Fruit fly (Drosophila melanogaster) whole organism, embryonic: Measurements from ENCODE around the gene MtnB.

Experiments used
- CG12744 ChIP-seq: fragments of 200-800 bp; sonication (Bioruptor generic); optimal IDR thresholded peaks from 2 replicates; lab custom pipeline; 2016; ENCODE audit warnings: missing biosample characterization, missing genetic modification characterization
- CG14441 ChIP-seq: fragments of 200-800 bp; sonication (Bioruptor generic); IDR thresholded peaks from 2 replicates; pipeline ENCODE4 v1.3.6; 2022; ENCODE audit warnings: missing biosample characterization, missing genetic modification characterization
- CG8388 ChIP-seq: fragments of 200-800 bp; sonication (Bioruptor generic); optimal IDR thresholded peaks from 2 replicates; lab custom pipeline; 2019; ENCODE audit warnings: missing biosample characterization, mild to moderate bottlenecking, missing genetic modification characterization, moderate library complexity
- Hr39 ChIP-seq: fragments of >200 bp; optimal IDR thresholded peaks from 2 replicates; lab custom pipeline; 2017
- amos ChIP-seq: fragments of 200-800 bp; sonication (Bioruptor generic); IDR thresholded peaks from 2 replicates; pipeline ENCODE4 v1.3.6; 2022; ENCODE audit warnings: missing biosample characterization, missing genetic modification characterization; ENCODE audit not compliant: partially characterized antibody
- fru ChIP-seq: fragments of >200 bp; optimal IDR thresholded peaks from 2 replicates; lab custom pipeline; 2017
- kni ChIP-seq: fragments of 200-800 bp; sonication (Bioruptor generic); optimal IDR thresholded peaks from 3 replicates; lab custom pipeline; 2017; ENCODE audit warnings: mild to moderate bottlenecking, missing biosample characterization, missing genetic modification reagents, missing genetic modification characterization
- luna ChIP-seq: fragments of 200-800 bp; sonication (Bioruptor generic); optimal IDR thresholded peaks from 2 replicates; lab custom pipeline; 2016; ENCODE audit warnings: missing biosample characterization, missing genetic modification characterization
- onecut ChIP-seq: fragments of 200-800 bp; sonication (Bioruptor generic); IDR thresholded peaks from 2 replicates; pipeline ENCODE4 v1.3.6; 2022; ENCODE audit warnings: missing biosample characterization, missing genetic modification characterization
- sima ChIP-seq: fragments of 200-800 bp; sonication (Bioruptor generic); optimal IDR thresholded peaks from 2 replicates; lab custom pipeline; 2016; ENCODE audit warnings: missing biosample characterization, missing genetic modification characterization

dm6 chr3R:20542283-20543144 lies 39.0 kb upstream of the MtnB start:
- TF ChIP-seq kni (no peak), sima (no peak), onecut (peak; percentile 32; the same call in 1 of the 2 replicates), amos (GFP tag; lab: Robert Waterston, UW) (no peak), CG14441 (GFP tag; lab: Robert Waterston, UW) (no peak), CG8388 (peak; percentile 21), Hr39 (lab: Kevin White, UChicago) (no peak), CG12744 (GFP tag; lab: Kevin White, UChicago) (no peak), fru (lab: Kevin White, UChicago) (no peak), luna (GFP tag; lab: Kevin White, UChicago) (no peak)
